Worm (Caenorhabditis elegans): ENCODE measurements around the gene F22F7.12.

Gene F22F7.12

ce11 chrV:2121910-2122362 lies 22.4 kb downstream of the F22F7.12 start, which contains the start of gene F22F7.8:
TSS of gene F22F7.8 (minus strand) at chrV:2121960.
- no peak for TF ChIP-seq unc-62 (GFP tag; optimal IDR thresholded peaks at IDR 0.05)

- TF ChIP-seq unc-62 (GFP tag; optimal IDR thresholded peaks at IDR 0.05) = no peak
Observed at ce11 chrV:2119529-2119928, 24.8 kb downstream of the F22F7.12 start, which contains the start of gene F22F7.11. TSS of gene F22F7.11 (plus strand) at chrV:2119829.

ce11 chrV:2118574-2118973 lies 25.7 kb downstream of the F22F7.12 start, which contains the start of gene bgnt-1.2:
TSS of gene bgnt-1.2 (minus strand) at chrV:2118674.
- no peak for TF ChIP-seq unc-62 (GFP tag; optimal IDR thresholded peaks at IDR 0.05)

ce11 chrV:2110368-2110767 lies 33.9 kb downstream of the F22F7.12 start, which contains the start of gene F22F7.3:
TSS of gene F22F7.3 (plus strand) at chrV:2110668.
- TF ChIP-seq unc-62 (GFP tag; optimal IDR thresholded peaks at IDR 0.05) = no peak

ce11 chrV:2109295-2109694 lies 35.0 kb downstream of the F22F7.12 start, which contains the start of gene ckb-4:
TSS of gene ckb-4 (minus strand) at chrV:2109434.
- no peak for TF ChIP-seq unc-62 (GFP tag; optimal IDR thresholded peaks at IDR 0.05)

- TF ChIP-seq unc-62 (GFP tag; optimal IDR thresholded peaks at IDR 0.05) = no peak
Observed at ce11 chrV:2105976-2106375, 38.3 kb downstream of the F22F7.12 start, which contains the start of gene F22F7.4. TSS of gene F22F7.4 (minus strand) at chrV:2106076.

ce11 chrV:2103118-2103517 lies 41.2 kb downstream of the F22F7.12 start, which contains the start of gene F36F12.1:
TSS of gene F36F12.1 (minus strand) at chrV:2103218.
- no peak for TF ChIP-seq unc-62 (GFP tag; optimal IDR thresholded peaks at IDR 0.05)

- no peak for TF ChIP-seq unc-62 (GFP tag; optimal IDR thresholded peaks at IDR 0.05)
Observed at ce11 chrV:2099040-2099439, 45.3 kb downstream of the F22F7.12 start, which contains the start of gene F36F12.7. TSS of gene F36F12.7 (plus strand) at chrV:2099340.

- TF ChIP-seq unc-62 (GFP tag; optimal IDR thresholded peaks at IDR 0.05) = no peak
Observed at ce11 chrV:2097653-2098052, 46.7 kb downstream of the F22F7.12 start, which contains the start of gene clec-208. TSS of gene clec-208 (plus strand) at chrV:2097953.

ce11 chrV:2095772-2096171 lies 48.5 kb downstream of the F22F7.12 start, which contains the start of gene clec-207:
TSS of gene clec-207 (plus strand) at chrV:2096072.
- TF ChIP-seq unc-62 (GFP tag; optimal IDR thresholded peaks at IDR 0.05) = no peak

- no peak for TF ChIP-seq unc-62 (GFP tag; optimal IDR thresholded peaks at IDR 0.05)
Observed at ce11 chrV:2095204-2095603, 49.1 kb downstream of the F22F7.12 start, which contains the start of gene F36F12.2. TSS of gene F36F12.2 (minus strand) at chrV:2095304.
